Fruit fly (Drosophila melanogaster): Measurements from ENCODE around the gene eRF1.

Gene eRF1

DNA sequence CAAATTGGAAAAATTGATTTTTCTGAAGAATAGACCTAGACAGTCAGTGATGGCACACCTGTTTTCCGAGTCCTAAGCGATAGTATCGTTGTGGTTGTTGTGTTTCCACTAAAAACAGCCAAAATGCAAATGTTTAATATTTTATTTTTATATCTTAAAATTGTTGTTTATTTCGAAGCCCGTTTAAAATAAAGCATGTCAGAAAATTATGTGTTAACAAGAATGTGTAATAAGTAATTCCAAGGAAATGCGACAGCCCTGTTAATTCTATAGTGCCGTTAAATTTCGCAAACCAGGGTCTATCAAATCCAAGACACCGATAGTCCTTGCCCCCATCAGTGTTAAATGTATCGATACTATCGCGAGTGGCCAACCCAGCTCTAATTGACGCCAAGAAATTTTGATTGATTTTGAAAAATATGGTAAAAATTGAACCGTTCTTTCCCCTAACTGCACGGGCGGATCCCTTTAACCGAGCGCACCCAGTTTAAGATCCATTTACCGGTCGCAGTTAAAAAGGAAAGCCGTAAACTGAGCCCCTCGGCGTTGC is 46.0 kb upstream of the eRF1 start, which contains the start of gene Pex23 (continued):
- TF ChIP-seq Dref (GFP tag; IDR thresholded peaks at IDR 0.05) (peak; percentile 88), Six4 (GFP tag; optimal IDR thresholded peaks at IDR 0.05) (peak; percentile 26), sima (GFP tag; optimal IDR thresholded peaks at IDR 0.05) (no peak), shn (GFP tag; optimal IDR thresholded peaks at IDR 0.05) (peak; percentile 70), Lhr (GFP tag; optimal IDR thresholded peaks at IDR 0.05) (peak; percentile 81), slou (GFP tag; optimal IDR thresholded peaks at IDR 0.05) (peak; percentile 73), CG30020 (tag; optimal IDR thresholded peaks at IDR 0.05) (peak; percentile 84), CG10543 (GFP tag; optimal IDR thresholded peaks at IDR 0.05) (peak; percentile 73), CG3847 (GFP tag; IDR thresholded peaks at IDR 0.05) (peak; percentile 82), Xrp1 (GFP tag; IDR thresholded peaks at IDR 0.05) (peak; percentile 82), CG16815 (GFP tag; optimal IDR thresholded peaks at IDR 0.05) (peak; percentile 77), lmd (GFP tag; IDR thresholded peaks at IDR 0.05) (peak; percentile 86), nerfin-1 (tag; optimal IDR thresholded peaks at IDR 0.05) (peak; percentile 70), sob (GFP tag; IDR thresholded peaks at IDR 0.05) (peak; percentile 87), tio (GFP tag; optimal IDR thresholded peaks at IDR 0.05) (no peak), bcd (GFP tag; optimal IDR thresholded peaks at IDR 0.05) (peak; percentile 77), Awh (GFP tag; IDR thresholded peaks at IDR 0.05) (no peak), dan (GFP tag; IDR thresholded peaks at IDR 0.05) (peak; percentile 74), rib (GFP tag; IDR thresholded peaks at IDR 0.05) (peak; percentile 99), Asciz (GFP tag; optimal IDR thresholded peaks at IDR 0.05) (no peak), CG18011 (GFP tag; optimal IDR thresholded peaks at IDR 0.05) (peak; percentile 59), Med (GFP tag) (peak; percentile 93), CG15011 (GFP tag; optimal IDR thresholded peaks at IDR 0.05) (no peak), D19A (tag; optimal IDR thresholded peaks at IDR 0.05) (peak; percentile 56), Sry-δ (GFP tag; optimal IDR thresholded peaks at IDR 0.05) (peak; percentile 98), wek (GFP tag; optimal IDR thresholded peaks at IDR 0.05) (no peak), CG3163 (GFP tag; optimal IDR thresholded peaks at IDR 0.05) (peak; percentile 2), pros (GFP tag; optimal IDR thresholded peaks at IDR 0.05) (no peak), Nf-YB (GFP tag; optimal IDR thresholded peaks at IDR 0.05) (peak; percentile 36), CG11398 (GFP tag; optimal IDR thresholded peaks at IDR 0.05) (no peak), CG18764 (GFP tag; optimal IDR thresholded peaks at IDR 0.05) (peak; percentile 86), CG4617 (GFP tag; optimal IDR thresholded peaks at IDR 0.05; ENCODE audit: borderline replicate concordance) (peak; percentile 93), dpn (GFP tag; optimal IDR thresholded peaks at IDR 0.05) (peak; percentile 80 to 90), exex (tag; optimal IDR thresholded peaks at IDR 0.05) (no peak), pb (GFP tag; optimal IDR thresholded peaks at IDR 0.05) (no peak), wdn (GFP tag; IDR thresholded peaks at IDR 0.05) (no peak), Ets65A (GFP tag) (peak; percentile 96), CG18619 (GFP tag; optimal IDR thresholded peaks at IDR 0.05) (peak; percentile 60), hb (GFP tag; IDR thresholded peaks at IDR 0.05; ENCODE audit: partially characterized antibody) (peak; percentile 97), CG5180 (GFP tag; optimal IDR thresholded peaks at IDR 0.05) (no peak), CG4854 (GFP tag; optimal IDR thresholded peaks at IDR 0.05) (peak; percentile 55), CG12942 (GFP tag; optimal IDR thresholded peaks at IDR 0.05) (peak; percentile 82), CG11085 (GFP tag; IDR thresholded peaks at IDR 0.05) (peak; percentile 74), CG11093 (GFP tag; IDR thresholded peaks at IDR 0.05) (peak; percentile 53; the same call in 1 of the 3 replicates), CG13424 (tag; optimal IDR thresholded peaks at IDR 0.05) (peak; percentile 84), Sox102F (GFP tag; optimal IDR thresholded peaks at IDR 0.05) (peak; percentile 82), CG10654 (GFP tag; optimal IDR thresholded peaks at IDR 0.05) (peak; percentile 78), amos (GFP tag; IDR thresholded peaks at IDR 0.05; ENCODE audit: partially characterized antibody) (peak; percentile 96), Bteb2 (GFP tag; optimal IDR thresholded peaks at IDR 0.05) (peak; percentile 51), Atf6 (GFP tag; IDR thresholded peaks at IDR 0.05) (peak; percentile 64), dysf (GFP tag; IDR thresholded peaks at IDR 0.05) (peak; percentile 77)

Measured in whole organism, embryonic.